Fruit fly (Drosophila melanogaster) whole organism, embryonic: Measurements from ENCODE around the gene Exo70.
A peak's percentile ranks its signal among the peaks of the same experiment; 100 is the strongest.

Experiments used
- Adf1 ChIP-seq: fragments of 200-800 bp; sonication (Bioruptor generic); IDR thresholded peaks from 2 replicates; pipeline ENCODE4 v1.3.6; 2022; ENCODE audit warnings: missing biosample characterization, missing genetic modification characterization
- Atf6 ChIP-seq: fragments of 200-800 bp; sonication (Bioruptor generic); IDR thresholded peaks from 2 replicates; pipeline ENCODE4 v1.3.6; 2022; ENCODE audit warnings: missing biosample characterization, missing genetic modification characterization
- CG11398 ChIP-seq: fragments of 200-800 bp; sonication (Bioruptor generic); optimal IDR thresholded peaks from 2 replicates; lab custom pipeline; 2016; ENCODE audit warnings: missing biosample characterization, missing genetic modification characterization
- CG11560 ChIP-seq: fragments of 200-800 bp; sonication (Bioruptor generic); IDR thresholded peaks from 3 replicates; pipeline ENCODE4 v1.3.6; 2022; ENCODE audit warnings: missing biosample characterization, missing genetic modification characterization
- CG1233 ChIP-seq: fragments of 200-800 bp; sonication (Bioruptor generic); optimal IDR thresholded peaks from 4 replicates; lab custom pipeline; 2018; ENCODE audit warnings: missing biosample characterization, mild to moderate bottlenecking, missing genetic modification characterization
- CG13624 ChIP-seq: fragments of 200-800 bp; sonication (Bioruptor generic); optimal IDR thresholded peaks from 2 replicates; lab custom pipeline; 2016; ENCODE audit warnings: missing biosample characterization, missing genetic modification characterization
- CG14860 ChIP-seq: fragments of 200-800 bp; sonication (Bioruptor generic); IDR thresholded peaks from 3 replicates; pipeline ENCODE4 v1.3.6; 2022; ENCODE audit warnings: missing biosample characterization, missing genetic modification characterization; ENCODE audit not compliant: partially characterized antibody
- CG17186 ChIP-seq: fragments of 200-800 bp; sonication (Bioruptor generic); optimal IDR thresholded peaks from 3 replicates; lab custom pipeline; 2017; ENCODE audit warnings: missing biosample characterization, missing genetic modification reagents, missing genetic modification characterization
- CG17802 ChIP-seq: fragments of 200-800 bp; sonication (Bioruptor generic); optimal IDR thresholded peaks from 2 replicates; lab custom pipeline; 2018; ENCODE audit warnings: missing biosample characterization, mild to moderate bottlenecking, missing genetic modification characterization, moderate library complexity
- CG2129 ChIP-seq: fragments of 200-800 bp; sonication (Bioruptor generic); IDR thresholded peaks from 2 replicates; pipeline ENCODE4 v1.3.6; 2022; ENCODE audit warnings: missing biosample characterization, missing genetic modification characterization; ENCODE audit not compliant: partially characterized antibody
- CG2712 ChIP-seq: fragments of 200-800 bp; optimal IDR thresholded peaks from 3 replicates; lab custom pipeline; 2019; ENCODE audit warnings: missing biosample characterization, mild to moderate bottlenecking, missing genetic modification characterization, moderate library complexity
- CG2875 ChIP-seq: fragments of 200-800 bp; sonication (Bioruptor generic); optimal IDR thresholded peaks from 2 replicates; lab custom pipeline; 2017; ENCODE audit warnings: missing biosample characterization, mild to moderate bottlenecking, missing genetic modification characterization, missing genetic modification reagents
- CG3163 ChIP-seq: fragments of 200-800 bp; sonication (Bioruptor generic); optimal IDR thresholded peaks from 3 replicates; lab custom pipeline; 2016; ENCODE audit warnings: missing biosample characterization, missing genetic modification characterization
- CG43689 ChIP-seq: fragments of 200-800 bp; sonication (Bioruptor generic); IDR thresholded peaks from 2 replicates; pipeline ENCODE4 v1.3.6; 2022; ENCODE audit warnings: missing biosample characterization, missing genetic modification characterization
- CG4424 ChIP-seq: fragments of 200-800 bp; sonication (Bioruptor generic); optimal IDR thresholded peaks from 3 replicates; lab custom pipeline; 2016; ENCODE audit warnings: missing biosample characterization, missing genetic modification characterization
- CG4730 ChIP-seq: fragments of 200-800 bp; sonication (Bioruptor generic); IDR thresholded peaks from 2 replicates; pipeline ENCODE4 v1.3.6; 2022; ENCODE audit warnings: missing biosample characterization, missing genetic modification characterization
- CG6791 ChIP-seq: fragments of 200-800 bp; sonication (Bioruptor generic); IDR thresholded peaks from 3 replicates; pipeline ENCODE4 v1.3.6; 2022; ENCODE audit warnings: missing biosample characterization, missing genetic modification characterization; ENCODE audit not compliant: partially characterized antibody
- CG7271 ChIP-seq: fragments of 200-800 bp; sonication (Bioruptor generic); optimal IDR thresholded peaks from 2 replicates; lab custom pipeline; 2018; ENCODE audit warnings: missing biosample characterization, mild to moderate bottlenecking, missing genetic modification characterization, moderate library complexity
- D19B ChIP-seq: fragments of 200-800 bp; sonication (Bioruptor generic); optimal IDR thresholded peaks from 2 replicates; lab custom pipeline; 2017; ENCODE audit warnings: missing biosample characterization, mild to moderate bottlenecking, missing genetic modification characterization
- Ets97D ChIP-seq: fragments of 200-800 bp; sonication (Bioruptor generic); optimal IDR thresholded peaks from 3 replicates; lab custom pipeline; 2016; ENCODE audit warnings: missing biosample characterization, missing genetic modification characterization
- H2.0 ChIP-seq: fragments of 200-800 bp; sonication (Bioruptor generic); IDR thresholded peaks from 2 replicates; pipeline ENCODE4 v1.3.6; 2022; ENCODE audit warnings: missing biosample characterization, missing genetic modification characterization
- HmgD ChIP-seq: fragments of 200-800 bp; sonication (Bioruptor generic); optimal IDR thresholded peaks from 3 replicates; lab custom pipeline; 2016; ENCODE audit warnings: missing biosample characterization, missing genetic modification characterization
- HmgZ ChIP-seq: fragments of 200-800 bp; sonication (Bioruptor generic); optimal IDR thresholded peaks from 2 replicates; lab custom pipeline; 2018; ENCODE audit warnings: missing biosample characterization, mild to moderate bottlenecking, missing genetic modification characterization
- MBD-R2 ChIP-seq: fragments of 200-800 bp; sonication (Bioruptor generic); IDR thresholded peaks from 2 replicates; pipeline ENCODE4 v1.3.6; 2022; ENCODE audit warnings: missing biosample characterization, missing genetic modification characterization
- Sox102F ChIP-seq: fragments of 200-800 bp; sonication (Bioruptor generic); optimal IDR thresholded peaks from 2 replicates; lab custom pipeline; 2018; ENCODE audit warnings: missing biosample characterization, mild to moderate bottlenecking, missing genetic modification characterization, moderate library complexity
- Tbp ChIP-seq: fragments of >200 bp; optimal IDR thresholded peaks from 2 replicates; lab custom pipeline; 2018; ENCODE audit warnings: missing biosample characterization, missing genetic modification characterization
- Vsx1 ChIP-seq: fragments of 200-800 bp; sonication (Bioruptor generic); optimal IDR thresholded peaks from 2 replicates; lab custom pipeline; 2017; ENCODE audit warnings: missing biosample characterization, mild to moderate bottlenecking, missing genetic modification characterization, missing genetic modification reagents
- Xrp1 ChIP-seq: fragments of 200-800 bp; sonication (Bioruptor generic); IDR thresholded peaks from 2 replicates; pipeline ENCODE4 v1.3.6; 2022; ENCODE audit warnings: missing biosample characterization, missing genetic modification characterization
- amos ChIP-seq: fragments of 200-800 bp; sonication (Bioruptor generic); IDR thresholded peaks from 2 replicates; pipeline ENCODE4 v1.3.6; 2022; ENCODE audit warnings: missing biosample characterization, missing genetic modification characterization; ENCODE audit not compliant: partially characterized antibody
- bab2 ChIP-seq: fragments of 200-800 bp; sonication (Bioruptor generic); optimal IDR thresholded peaks from 2 replicates; lab custom pipeline; 2016; ENCODE audit warnings: missing biosample characterization, missing genetic modification characterization
- bcd ChIP-seq: fragments of 200-800 bp; sonication (Bioruptor generic); optimal IDR thresholded peaks from 2 replicates; lab custom pipeline; 2017; ENCODE audit warnings: missing biosample characterization, mild to moderate bottlenecking, missing genetic modification characterization
- bsh ChIP-seq, 2 experiments: fragments of 200-800 bp; sonication (Bioruptor generic); optimal IDR thresholded peaks; 2 replicates each; lab custom pipeline; 2017 to 2018; ENCODE audit warnings: mild to moderate bottlenecking in 2 of 2, missing biosample characterization in 2 of 2, missing genetic modification characterization in 2 of 2, moderate library complexity in 1 of 2
- cato ChIP-seq: fragments of 200-800 bp; sonication (Bioruptor generic); optimal IDR thresholded peaks from 2 replicates; lab custom pipeline; 2016; ENCODE audit warnings: missing biosample characterization, missing genetic modification characterization, borderline replicate concordance
- ci ChIP-seq: fragments of 200-800 bp; sonication (Bioruptor generic); IDR thresholded peaks from 3 replicates; pipeline ENCODE4 v1.3.6; 2022; ENCODE audit warnings: missing biosample characterization, missing genetic modification characterization
- corto ChIP-seq: fragments of 200-800 bp; sonication (Bioruptor generic); optimal IDR thresholded peaks from 2 replicates; lab custom pipeline; 2016; ENCODE audit warnings: missing biosample characterization, mild to moderate bottlenecking, missing genetic modification characterization, moderate library complexity
- hbn ChIP-seq: fragments of 200-800 bp; sonication (Bioruptor generic); IDR thresholded peaks from 2 replicates; pipeline ENCODE4 v1.3.6; 2022; ENCODE audit warnings: missing biosample characterization, missing genetic modification characterization; ENCODE audit not compliant: partially characterized antibody
- insv ChIP-seq, 2 experiments: fragments of 200-800 bp; sonication (Bioruptor generic); optimal IDR thresholded peaks; 3 replicates each; lab custom pipeline; 2016 to 2018; ENCODE audit warnings: missing biosample characterization in 2 of 2, missing genetic modification characterization in 2 of 2
- jing ChIP-seq: fragments of 200-800 bp; sonication (Bioruptor generic); optimal IDR thresholded peaks from 2 replicates; lab custom pipeline; 2018; ENCODE audit warnings: missing biosample characterization, mild to moderate bottlenecking, missing genetic modification characterization
- ken ChIP-seq: fragments of 200-800 bp; sonication (Bioruptor generic); IDR thresholded peaks from 3 replicates; pipeline ENCODE4 v1.3.6; 2022; ENCODE audit warnings: missing biosample characterization, missing genetic modification characterization
- klu ChIP-seq: fragments of 200-800 bp; sonication (Bioruptor generic); IDR thresholded peaks from 2 replicates; pipeline ENCODE4 v1.3.6; 2022; ENCODE audit warnings: missing biosample characterization, missing genetic modification characterization
- lab ChIP-seq: fragments of 200-800 bp; sonication (Bioruptor generic); optimal IDR thresholded peaks from 3 replicates; lab custom pipeline; 2017; ENCODE audit warnings: missing biosample characterization, missing genetic modification characterization, mild to moderate bottlenecking, moderate library complexity, missing genetic modification reagents
- nom ChIP-seq: fragments of 200-800 bp; sonication (Bioruptor generic); optimal IDR thresholded peaks from 2 replicates; lab custom pipeline; 2017; ENCODE audit warnings: missing biosample characterization, missing genetic modification characterization, mild to moderate bottlenecking, moderate library complexity, missing genetic modification reagents
- pfk ChIP-seq: fragments of 200-800 bp; sonication (Bioruptor generic); optimal IDR thresholded peaks from 2 replicates; lab custom pipeline; 2018; ENCODE audit warnings: missing biosample characterization, mild to moderate bottlenecking, missing genetic modification characterization, moderate library complexity
- ranshi ChIP-seq: fragments of 200-800 bp; sonication (Bioruptor generic); IDR thresholded peaks from 2 replicates; pipeline ENCODE4 v1.3.6; 2022; ENCODE audit warnings: missing biosample characterization, missing genetic modification characterization
- sob ChIP-seq: fragments of 200-800 bp; sonication (Bioruptor generic); IDR thresholded peaks from 2 replicates; pipeline ENCODE4 v1.3.6; 2022; ENCODE audit warnings: missing biosample characterization, missing genetic modification characterization
- stc ChIP-seq: fragments of 200-800 bp; sonication (Bioruptor generic); IDR thresholded peaks from 2 replicates; pipeline ENCODE4 v1.3.6; 2022; ENCODE audit warnings: missing biosample characterization, missing genetic modification characterization
- trem ChIP-seq: fragments of 200-800 bp; optimal IDR thresholded peaks from 3 replicates; lab custom pipeline; 2019; ENCODE audit warnings: missing biosample characterization, mild to moderate bottlenecking, missing genetic modification characterization, moderate library complexity
- trh ChIP-seq: fragments of 200-800 bp; sonication (Bioruptor generic); optimal IDR thresholded peaks from 2 replicates; lab custom pipeline; 2016; ENCODE audit warnings: missing biosample characterization, missing genetic modification characterization
- zfh1 ChIP-seq: fragments of 200-800 bp; sonication (Bioruptor generic); IDR thresholded peaks from 3 replicates; pipeline ENCODE4 v1.3.6; 2022; ENCODE audit warnings: missing biosample characterization, missing genetic modification characterization
- zfh2 ChIP-seq: fragments of 200-800 bp; sonication (Bioruptor generic); optimal IDR thresholded peaks from 2 replicates; lab custom pipeline; 2016; ENCODE audit warnings: missing biosample characterization, missing genetic modification characterization

Exo70 gene

dm6 chr3L:8424831-8425336, 13.2 kb downstream of the Exo70 start, which contains the start of gene Cbl (continued):
- no peak for TF ChIP-seq sob (GFP tag; lab: Robert Waterston, UW)
- TF ChIP-seq trem (tag; lab: Kevin White, UChicago) = peak; percentile 69
- no peak for TF ChIP-seq Tbp
- 0 out of 2 replicates have a peak, but pooled peaks have one; percentile 10 for TF ChIP-seq Xrp1
- no peak for TF ChIP-seq CG11398 (GFP tag; lab: Kevin White, UChicago)
- no peak for TF ChIP-seq lab (GFP tag; lab: Kevin White, UChicago)
- TF ChIP-seq CG14860 (GFP tag; lab: Robert Waterston, UW) = no peak
- no peak for TF ChIP-seq CG7271 (tag; lab: Kevin White, UChicago)
- no peak for TF ChIP-seq pfk (GFP tag; lab: Kevin White, UChicago)
- TF ChIP-seq D19B (GFP tag; lab: Kevin White, UChicago) = no peak
- TF ChIP-seq Atf6 = 0 out of 2 replicates have a peak, but pooled peaks have one; percentile 26
- no peak for TF ChIP-seq ranshi (GFP tag; lab: Robert Waterston, UW)
- TF ChIP-seq insv (GFP tag; optimal IDR thresholded peaks at IDR 0.05; lab: Kevin White, UChicago) = peak in 1 of 2 experiments; percentile 23
- peak; percentile 52 for TF ChIP-seq CG2712 (tag; lab: Kevin White, UChicago)
- TF ChIP-seq amos (GFP tag; lab: Robert Waterston, UW) = no peak; the same call in 1 of the 2 replicates
- peak; percentile 52 for TF ChIP-seq nom
- peak; percentile 70 for TF ChIP-seq HmgZ (tag; lab: Kevin White, UChicago)
- peak; percentile 60 for TF ChIP-seq MBD-R2
- TF ChIP-seq CG3163 = no peak
- TF ChIP-seq CG2875 (GFP tag; lab: Kevin White, UChicago) = peak; percentile 7
- TF ChIP-seq CG4424 = peak; percentile 0
- TF ChIP-seq Ets97D = peak; percentile 91
- TF ChIP-seq jing (GFP tag; lab: Kevin White, UChicago) = no peak
- no peak for TF ChIP-seq CG43689 (GFP tag; lab: Robert Waterston, UW)
- TF ChIP-seq Adf1 (GFP tag; lab: Robert Waterston, UW) = peak; percentile 99
- TF ChIP-seq corto (GFP tag; lab: Kevin White, UChicago) = no peak
- peak; percentile 71; the same call in 2 of the 3 replicates for TF ChIP-seq ci (GFP tag; lab: Robert Waterston, UW)
- TF ChIP-seq CG1233 (GFP tag; lab: Kevin White, UChicago) = no peak
- no peak for TF ChIP-seq klu (GFP tag; lab: Robert Waterston, UW)
- TF ChIP-seq bsh (GFP tag; optimal IDR thresholded peaks at IDR 0.05; lab: Kevin White, UChicago) = peak in 1 of 2 experiments; percentile 26
- no peak for TF ChIP-seq CG4730 (GFP tag; lab: Robert Waterston, UW)
- TF ChIP-seq stc (GFP tag; lab: Robert Waterston, UW) = no peak
- TF ChIP-seq CG2129 (GFP tag; lab: Robert Waterston, UW) = no peak
- no peak for TF ChIP-seq CG13624 (GFP tag; lab: Kevin White, UChicago)
- TF ChIP-seq Sox102F = no peak
- no peak for TF ChIP-seq H2.0
- no peak for TF ChIP-seq zfh2 (GFP tag; lab: Kevin White, UChicago)
- TF ChIP-seq bab2 (GFP tag; lab: Kevin White, UChicago) = no peak
- no peak for TF ChIP-seq trh (GFP tag; lab: Kevin White, UChicago)
- TF ChIP-seq CG11560 (tag; lab: Robert Waterston, UW) = no peak
- peak; percentile 60 for TF ChIP-seq HmgD (GFP tag; lab: Kevin White, UChicago)
- no peak for TF ChIP-seq bcd (GFP tag; lab: Kevin White, UChicago)
- no peak for TF ChIP-seq zfh1 (GFP tag; lab: Robert Waterston, UW)
- TF ChIP-seq CG6791 (GFP tag; lab: Robert Waterston, UW) = 0 out of 3 replicates have a peak, but pooled peaks have one; percentile 37
- TF ChIP-seq CG17802 (tag; lab: Kevin White, UChicago) = no peak
- no peak for TF ChIP-seq ken (GFP tag; lab: Robert Waterston, UW)
- TF ChIP-seq CG17186 (GFP tag; lab: Kevin White, UChicago) = peak; percentile 61
- TF ChIP-seq Vsx1 = no peak
- no peak for TF ChIP-seq hbn (GFP tag; lab: Robert Waterston, UW)
- TF ChIP-seq cato (GFP tag; lab: Kevin White, UChicago) = no peak
